Worm (Caenorhabditis elegans) whole organism, L3 larva: ENCODE data around the gene Y25C1A.8.

Experiments
- R02D3.7 ChIP-seq: fragments of 150-350 bp; optimal IDR thresholded peaks from 2 replicates; lab custom pipeline; 2014; ENCODE audit warnings: missing biosample characterization, missing genetic modification characterization
- ZK546.5 ChIP-seq: sonication (generic microtip); optimal IDR thresholded peaks from 2 replicates; lab custom pipeline; 2017; ENCODE audit warnings: missing biosample characterization, missing genetic modification characterization
- ama-1 ChIP-seq: fragments of 150-350 bp; optimal IDR thresholded peaks from 2 replicates; lab custom pipeline; 2018
- ceh-28 ChIP-seq: fragments of 150-350 bp; optimal IDR thresholded peaks from 2 replicates; lab custom pipeline; 2014; ENCODE audit warnings: missing biosample characterization, missing genetic modification reagents, missing genetic modification characterization
- ceh-82 ChIP-seq: fragments of 150-350 bp; optimal IDR thresholded peaks from 2 replicates; lab custom pipeline; 2014; ENCODE audit warnings: missing biosample characterization, missing genetic modification characterization
- ceh-9 ChIP-seq: sonication (generic microtip); optimal IDR thresholded peaks from 2 replicates; lab custom pipeline; 2018; ENCODE audit warnings: missing biosample characterization, missing genetic modification characterization
- daf-12 ChIP-seq: fragments of 150-350 bp; optimal IDR thresholded peaks from 2 replicates; lab custom pipeline; 2014; ENCODE audit warnings: missing biosample characterization, missing genetic modification reagents, missing genetic modification characterization
- egl-27 ChIP-seq: sonication (generic microtip); optimal IDR thresholded peaks from 4 replicates; lab custom pipeline; 2017; ENCODE audit warnings: missing biosample characterization, missing genetic modification reagents, missing genetic modification characterization
- egl-5 ChIP-seq: fragments of 150-350 bp; optimal IDR thresholded peaks from 2 replicates; lab custom pipeline; 2017; ENCODE audit warnings: missing biosample characterization, missing genetic modification reagents, missing genetic modification characterization, inconsistent platforms
- eor-1 ChIP-seq, 2 experiments: fragments of 150-350 bp; optimal IDR thresholded peaks; 2 replicates each; lab custom pipeline; 2014 to 2018; ENCODE audit warnings: missing biosample characterization in 2 of 2, missing genetic modification characterization in 2 of 2
- fkh-10 ChIP-seq: sonication (generic microtip); optimal IDR thresholded peaks from 2 replicates; lab custom pipeline; 2017; ENCODE audit warnings: missing biosample characterization, missing genetic modification reagents, missing genetic modification characterization
- fkh-2 ChIP-seq: fragments of 150-350 bp; optimal IDR thresholded peaks from 2 replicates; lab custom pipeline; 2014; ENCODE audit warnings: missing biosample characterization, missing genetic modification reagents, missing genetic modification characterization
- fos-1 ChIP-seq: fragments of 150-350 bp; optimal IDR thresholded peaks from 2 replicates; lab custom pipeline; 2014; ENCODE audit warnings: missing biosample characterization, missing genetic modification characterization
- jun-1 ChIP-seq: fragments of 150-350 bp; optimal IDR thresholded peaks from 2 replicates; lab custom pipeline; 2014; ENCODE audit warnings: missing biosample characterization, missing genetic modification reagents, missing genetic modification characterization
- lin-15B ChIP-seq: fragments of 150-350 bp; optimal IDR thresholded peaks from 2 replicates; lab custom pipeline; 2014; ENCODE audit warnings: missing biosample characterization, missing genetic modification characterization
- lin-39 ChIP-seq: fragments of 150-350 bp; optimal IDR thresholded peaks from 2 replicates; lab custom pipeline; 2018; ENCODE audit warnings: missing biosample characterization, missing genetic modification reagents, missing genetic modification characterization
- mdl-1 ChIP-seq: fragments of 150-350 bp; optimal IDR thresholded peaks from 2 replicates; lab custom pipeline; 2014; ENCODE audit warnings: missing biosample characterization, missing genetic modification characterization
- nfya-1 ChIP-seq: sonication (generic microtip); optimal IDR thresholded peaks from 2 replicates; lab custom pipeline; 2017; ENCODE audit warnings: missing genetic modification characterization, mild to moderate bottlenecking, missing compliant biosample characterization, antibody characterized with exemption, moderate library complexity; ENCODE audit not compliant: insufficient read depth
- nhr-11 ChIP-seq: fragments of 150-350 bp; optimal IDR thresholded peaks from 2 replicates; lab custom pipeline; 2014; ENCODE audit warnings: missing biosample characterization, missing genetic modification characterization
- nhr-12 ChIP-seq: fragments of 150-350 bp; optimal IDR thresholded peaks from 2 replicates; lab custom pipeline; 2014; ENCODE audit warnings: missing biosample characterization, missing genetic modification characterization
- nhr-25 ChIP-seq: sonication (generic microtip); optimal IDR thresholded peaks from 2 replicates; lab custom pipeline; 2017; ENCODE audit warnings: missing biosample characterization, missing genetic modification characterization
- nhr-43 ChIP-seq: sonication (generic microtip); optimal IDR thresholded peaks from 2 replicates; lab custom pipeline; 2016; ENCODE audit warnings: mild to moderate bottlenecking, missing genetic modification characterization, missing compliant biosample characterization; ENCODE audit not compliant: poor library complexity, severe bottlenecking
- nhr-67 ChIP-seq: fragments of 150-350 bp; optimal IDR thresholded peaks from 2 replicates; lab custom pipeline; 2014; ENCODE audit warnings: missing biosample characterization, missing genetic modification characterization
- nhr-76 ChIP-seq: fragments of 150-350 bp; sonication (generic microtip); optimal IDR thresholded peaks from 5 replicates; lab custom pipeline; 2014; ENCODE audit warnings: missing biosample characterization, missing genetic modification characterization
- pha-4 ChIP-seq: fragments of 150-350 bp; optimal IDR thresholded peaks from 2 replicates; lab custom pipeline; 2014; ENCODE audit warnings: missing biosample characterization, missing genetic modification reagents, missing genetic modification characterization
- pqm-1 ChIP-seq: fragments of 150-350 bp; optimal IDR thresholded peaks from 2 replicates; lab custom pipeline; 2017; ENCODE audit warnings: missing biosample characterization, missing genetic modification characterization, inconsistent platforms
- sea-2 ChIP-seq: fragments of 150-350 bp; sonication (generic microtip); optimal IDR thresholded peaks from 4 replicates; lab custom pipeline; 2014; ENCODE audit warnings: missing biosample characterization, missing genetic modification reagents, missing genetic modification characterization
- skn-1 ChIP-seq: fragments of 150-350 bp; optimal IDR thresholded peaks from 2 replicates; lab custom pipeline; 2014; ENCODE audit warnings: missing biosample characterization, missing genetic modification characterization
- snpc-4 ChIP-seq: fragments of 150-350 bp; optimal IDR thresholded peaks from 2 replicates; lab custom pipeline; 2014; ENCODE audit warnings: missing biosample characterization, missing genetic modification characterization
- tbx-2 ChIP-seq: sonication (generic microtip); optimal IDR thresholded peaks from 2 replicates; lab custom pipeline; 2016; ENCODE audit warnings: mild to moderate bottlenecking, missing genetic modification characterization, missing compliant biosample characterization
- unc-39 ChIP-seq: sonication (generic microtip); optimal IDR thresholded peaks from 4 replicates; lab custom pipeline; 2017; ENCODE audit warnings: missing biosample characterization, missing genetic modification characterization
- unc-62 ChIP-seq: fragments of 150-350 bp; sonication (generic microtip); optimal IDR thresholded peaks from 4 replicates; lab custom pipeline; 2014; ENCODE audit warnings: missing biosample characterization, missing genetic modification reagents, missing genetic modification characterization
- zag-1 ChIP-seq: fragments of 150-350 bp; optimal IDR thresholded peaks from 2 replicates; lab custom pipeline; 2014; ENCODE audit warnings: missing biosample characterization, missing genetic modification characterization
- ztf-11 ChIP-seq: fragments of 150-350 bp; optimal IDR thresholded peaks from 2 replicates; lab custom pipeline; 2014; ENCODE audit warnings: missing biosample characterization, missing genetic modification characterization
- ztf-4 ChIP-seq: fragments of 150-350 bp; optimal IDR thresholded peaks from 2 replicates; lab custom pipeline; 2014; ENCODE audit warnings: missing biosample characterization, missing genetic modification characterization

Y25C1A.8 gene

DNA sequence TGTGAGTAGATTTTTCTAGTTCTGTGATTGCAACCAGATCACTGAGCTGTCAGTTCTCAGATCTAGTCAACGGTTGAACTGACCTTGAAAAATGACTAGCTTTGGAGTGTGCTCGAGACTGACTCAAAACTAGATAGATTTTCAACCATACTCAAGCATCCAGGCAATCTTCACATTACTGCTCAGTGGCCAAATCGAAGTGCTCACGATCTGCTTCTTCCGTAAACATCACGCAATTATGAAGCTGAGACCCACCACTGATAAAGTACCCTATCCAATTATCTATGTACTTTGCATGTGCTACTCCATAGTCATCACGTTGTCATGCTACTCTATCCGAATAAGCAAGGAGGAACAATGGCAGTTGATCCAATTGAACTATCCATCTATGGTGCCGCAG is 25.4 kb downstream of the Y25C1A.8 start:
- TF ChIP-seq zag-1 (tag; lab: Kevin White, UChicago) (no peak), R02D3.7 (tag; lab: Kevin White, UChicago) (no peak), pqm-1 (tag; lab: Kevin White, UChicago) (no peak), nhr-43 (tag; lab: Kevin White, UChicago) (no peak), ztf-4 (no peak), nhr-67 (tag; lab: Kevin White, UChicago) (no peak), eor-1 (tag; optimal IDR thresholded peaks at IDR 0.05; lab: Kevin White, UChicago) (no peak), nhr-12 (tag; lab: Kevin White, UChicago) (no peak), sea-2 (GFP tag; lab: Kevin White, UChicago) (no peak), nhr-11 (tag; lab: Kevin White, UChicago) (no peak), ceh-9 (tag; lab: Kevin White, UChicago) (no peak), ztf-11 (tag; lab: Kevin White, UChicago) (no peak)

DNA sequence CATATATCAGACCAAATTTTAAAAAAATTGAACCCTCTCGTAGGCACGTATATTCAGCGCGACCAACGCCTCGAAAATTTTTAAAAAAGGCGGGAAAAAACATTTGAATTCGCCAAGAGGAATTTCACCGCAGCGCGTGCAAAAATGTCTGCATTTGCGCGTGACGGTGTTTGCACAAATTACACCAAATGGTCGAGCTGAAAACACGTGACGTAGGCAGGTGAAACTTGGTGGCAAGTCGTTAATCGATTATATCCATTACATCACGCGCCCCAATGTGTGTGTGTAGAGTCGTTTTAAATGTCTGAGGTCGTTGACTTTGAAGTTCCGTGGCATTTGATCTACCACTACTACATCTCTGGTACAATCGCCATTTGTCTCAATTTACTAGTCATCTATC is 26.1 kb downstream of the Y25C1A.8 start, which contains the start of gene sri-31:
sri-31 (plus strand) TSS at position 301 of the 400 bp plus-strand sequence.
- TF ChIP-seq mdl-1 (tag; lab: Kevin White, UChicago) (no peak), snpc-4 (tag; lab: Kevin White, UChicago) (no peak), pha-4 (no peak), fos-1 (no peak), jun-1 (tag; lab: Kevin White, UChicago) (no peak)

DNA sequence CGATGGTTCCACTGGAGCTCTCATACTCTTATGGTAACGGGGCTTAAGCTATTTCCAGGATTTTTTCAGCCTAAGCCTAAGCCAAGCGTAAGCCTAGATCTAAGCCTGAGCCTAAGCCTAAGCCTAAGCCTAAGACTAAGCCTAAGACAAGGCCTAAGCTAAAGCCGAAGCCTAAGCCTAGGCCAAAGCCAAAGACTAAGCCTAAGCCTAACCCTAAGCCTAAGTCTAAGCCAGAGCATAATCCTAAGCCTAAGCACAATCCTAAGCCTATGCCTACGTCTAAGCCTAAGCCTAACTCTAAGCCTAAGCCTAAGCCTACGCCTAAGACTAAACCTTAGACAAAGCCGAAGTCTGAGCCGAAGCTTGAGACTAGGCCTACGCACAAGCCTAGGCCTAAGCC is 27.8 kb downstream of the Y25C1A.8 start:
- no peak for TF ChIP-seq ZK546.5 (tag; lab: Kevin White, UChicago)
- TF ChIP-seq zag-1 (tag; lab: Kevin White, UChicago) = no peak
- TF ChIP-seq mdl-1 (tag; lab: Kevin White, UChicago) = no peak
- no peak for TF ChIP-seq jun-1 (tag; lab: Kevin White, UChicago)
- TF ChIP-seq nhr-25 (tag; lab: Kevin White, UChicago) = no peak

DNA sequence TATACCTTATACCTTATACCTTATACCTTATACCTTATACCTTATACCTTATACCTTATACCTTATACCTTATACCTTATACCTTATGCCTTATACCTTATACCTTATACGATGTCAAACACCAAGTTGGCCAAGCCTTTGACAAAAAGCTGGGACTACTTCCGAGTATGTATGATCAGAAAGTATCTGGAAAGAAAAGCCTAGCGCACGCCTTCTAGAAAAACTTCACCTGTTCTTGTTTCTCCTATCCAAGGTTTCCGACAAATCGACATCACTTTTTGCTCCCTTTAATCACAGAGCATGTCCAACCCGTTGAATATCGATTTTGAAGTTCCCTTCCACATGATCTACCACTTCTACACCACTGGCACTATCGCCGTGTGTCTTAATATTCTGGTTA is 28.4 kb downstream of the Y25C1A.8 start, which contains the start of gene sri-28:
sri-28 (plus strand) TSS at position 301 of the 400 bp plus-strand sequence.
- no peak for TF ChIP-seq eor-1 (tag; optimal IDR thresholded peaks at IDR 0.05; lab: Kevin White, UChicago)
- no peak for TF ChIP-seq egl-27 (tag; lab: Kevin White, UChicago)
- no peak for TF ChIP-seq nfya-1
- TF ChIP-seq pha-4 = no peak
- no peak for TF ChIP-seq nhr-11 (tag; lab: Kevin White, UChicago)
- TF ChIP-seq skn-1 = no peak
- no peak for TF ChIP-seq ceh-9 (tag; lab: Kevin White, UChicago)
- no peak for TF ChIP-seq unc-39 (tag; lab: Kevin White, UChicago)
- no peak for TF ChIP-seq nhr-67 (tag; lab: Kevin White, UChicago)
- TF ChIP-seq fkh-2 (tag; lab: Kevin White, UChicago) = no peak
- no peak for TF ChIP-seq ceh-82 (tag; lab: Kevin White, UChicago)
- TF ChIP-seq unc-62 (GFP tag; lab: Kevin White, UChicago) = no peak
- no peak for TF ChIP-seq lin-39 (tag; lab: Kevin White, UChicago)

DNA sequence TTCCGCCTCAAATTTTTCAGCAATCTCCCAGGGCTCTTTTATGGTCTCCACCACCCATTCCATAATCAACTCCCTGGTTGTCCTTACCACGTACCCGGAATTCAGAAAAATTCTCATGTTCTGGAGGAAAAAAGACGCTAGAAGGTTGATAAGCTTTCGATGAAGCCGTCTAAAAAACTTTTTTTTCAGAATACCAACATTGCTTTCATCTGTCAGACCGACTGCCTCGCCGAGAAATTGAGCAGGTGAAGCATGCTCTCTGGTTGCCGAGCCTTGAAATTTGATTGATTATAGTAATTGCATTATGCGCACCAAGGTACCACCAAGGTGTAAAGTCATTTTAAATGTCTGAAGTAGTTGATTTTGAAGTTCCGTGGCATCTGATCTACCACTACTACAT is 30.9 kb downstream of the Y25C1A.8 start, which contains the start of gene sri-30:
sri-30 (plus strand) TSS at position 301 of the 400 bp plus-strand sequence.
- TF ChIP-seq nhr-25 (tag; lab: Kevin White, UChicago) (no peak), ama-1 (lab: Kevin White, UChicago) (no peak), ztf-11 (tag; lab: Kevin White, UChicago) (no peak), egl-5 (tag; lab: Kevin White, UChicago) (no peak), tbx-2 (no peak), daf-12 (tag; lab: Kevin White, UChicago) (no peak), nhr-76 (tag; lab: Kevin White, UChicago) (no peak), pha-4 (no peak), lin-39 (tag; lab: Kevin White, UChicago) (no peak)

DNA sequence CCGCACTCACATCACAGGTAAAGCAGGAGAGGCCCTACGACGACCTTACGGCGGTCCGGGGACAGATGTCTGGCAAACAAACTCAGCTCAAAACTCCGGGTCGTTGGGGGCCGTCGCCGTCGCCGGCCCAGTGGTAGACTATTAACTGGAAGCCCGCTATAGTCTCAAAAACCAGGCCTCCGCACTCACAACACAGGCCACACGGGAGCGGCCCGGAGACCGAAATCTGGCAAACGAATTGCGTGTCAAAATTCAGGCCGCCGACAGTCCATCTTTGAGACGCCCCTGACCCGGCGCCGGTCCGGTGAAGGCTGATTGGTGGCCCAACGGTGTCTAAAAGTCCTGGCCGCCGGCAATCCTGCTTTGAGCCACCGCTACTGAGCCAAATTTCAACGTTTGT is 31.3 kb downstream of the Y25C1A.8 start:
- TF ChIP-seq fkh-10 (GFP tag; lab: Kevin White, UChicago) (no peak), ceh-82 (tag; lab: Kevin White, UChicago) (no peak), R02D3.7 (tag; lab: Kevin White, UChicago) (no peak), nhr-67 (tag; lab: Kevin White, UChicago) (no peak), ceh-28 (tag; lab: Kevin White, UChicago) (no peak), lin-15B (tag; lab: Kevin White, UChicago) (no peak), mdl-1 (tag; lab: Kevin White, UChicago) (no peak), eor-1 (tag; optimal IDR thresholded peaks at IDR 0.05; lab: Kevin White, UChicago) (no peak)
